Fruit fly (Drosophila melanogaster) whole organism, prepupa: ENCODE data around the gene CG44000.

ENCODE experiments used
- Blimp-1 ChIP-seq: fragments of 200-800 bp; sonication (Bioruptor generic); optimal IDR thresholded peaks from 3 replicates; lab custom pipeline; 2017; ENCODE audit warnings: missing biosample characterization, missing genetic modification characterization, mild to moderate bottlenecking, moderate library complexity, missing genetic modification reagents
- CG11762 ChIP-seq: fragments of 200-800 bp; sonication (Bioruptor generic); optimal IDR thresholded peaks from 3 replicates; lab custom pipeline; 2016; ENCODE audit warnings: missing biosample characterization, missing genetic modification characterization; ENCODE audit not compliant: insufficient read depth
- CG11902 ChIP-seq: fragments of 200-800 bp; sonication (Bioruptor generic); optimal IDR thresholded peaks from 3 replicates; lab custom pipeline; 2016; ENCODE audit warnings: missing biosample characterization, missing genetic modification characterization
- CG15336 ChIP-seq: fragments of 200-800 bp; sonication (Bioruptor generic); IDR thresholded peaks from 2 replicates; pipeline ENCODE4 v1.3.6; 2022; ENCODE audit warnings: missing biosample characterization, missing genetic modification characterization
- CG1621 ChIP-seq: fragments of 200-800 bp; sonication (Bioruptor generic); optimal IDR thresholded peaks from 3 replicates; lab custom pipeline; 2018; ENCODE audit warnings: missing biosample characterization, mild to moderate bottlenecking, missing genetic modification characterization
- CG16779 ChIP-seq: fragments of 200-800 bp; sonication (Bioruptor generic); optimal IDR thresholded peaks from 3 replicates; lab custom pipeline; 2017; ENCODE audit warnings: missing biosample characterization, mild to moderate bottlenecking, missing genetic modification characterization
- CG32006 ChIP-seq: fragments of 200-800 bp; sonication (Bioruptor generic); optimal IDR thresholded peaks from 3 replicates; lab custom pipeline; 2017; ENCODE audit warnings: missing biosample characterization, mild to moderate bottlenecking, missing genetic modification characterization
- CG34406 ChIP-seq: fragments of 200-800 bp; sonication (Bioruptor generic); optimal IDR thresholded peaks from 3 replicates; lab custom pipeline; 2016; ENCODE audit warnings: missing biosample characterization, missing genetic modification characterization
- CG3919 ChIP-seq: fragments of 200-800 bp; sonication (Bioruptor generic); optimal IDR thresholded peaks from 3 replicates; lab custom pipeline; 2016; ENCODE audit warnings: missing biosample characterization, missing genetic modification characterization
- CG6163 ChIP-seq: fragments of 200-800 bp; sonication (Bioruptor generic); IDR thresholded peaks from 3 replicates; pipeline ENCODE4 v1.3.6; 2022; ENCODE audit warnings: missing biosample characterization, missing genetic modification characterization
- CG6276 ChIP-seq: fragments of 200-800 bp; sonication (Bioruptor generic); optimal IDR thresholded peaks from 2 replicates; lab custom pipeline; 2017; ENCODE audit warnings: missing biosample characterization, mild to moderate bottlenecking, missing genetic modification characterization
- CG6792 ChIP-seq: fragments of 200-800 bp; sonication (Bioruptor generic); optimal IDR thresholded peaks from 3 replicates; lab custom pipeline; 2016; ENCODE audit warnings: missing biosample characterization, missing genetic modification characterization
- CG6808 ChIP-seq: fragments of 200-800 bp; sonication (Bioruptor generic); optimal IDR thresholded peaks from 3 replicates; lab custom pipeline; 2017; ENCODE audit warnings: missing biosample characterization, missing genetic modification characterization, mild to moderate bottlenecking, moderate library complexity, missing genetic modification reagents
- CG8632 ChIP-seq: fragments of 200-800 bp; sonication (Bioruptor generic); optimal IDR thresholded peaks from 3 replicates; lab custom pipeline; 2016; ENCODE audit warnings: missing biosample characterization, missing genetic modification characterization
- CG9139 ChIP-seq: fragments of 200-800 bp; sonication (Bioruptor generic); optimal IDR thresholded peaks from 3 replicates; lab custom pipeline; 2017; ENCODE audit warnings: missing biosample characterization, mild to moderate bottlenecking, missing genetic modification characterization
- Eip75B ChIP-seq: fragments of 200-800 bp; sonication (Bioruptor generic); optimal IDR thresholded peaks from 3 replicates; lab custom pipeline; 2016; ENCODE audit warnings: missing biosample characterization, missing genetic modification characterization
- Eip78C ChIP-seq: fragments of 200-800 bp; sonication (Bioruptor generic); peaks from one replicate; lab custom pipeline; 2016; ENCODE audit warnings: missing biosample characterization, missing genetic modification characterization
- Eip93F ChIP-seq: fragments of 200-800 bp; sonication (Bioruptor generic); optimal IDR thresholded peaks from 2 replicates; lab custom pipeline; 2016; ENCODE audit warnings: missing biosample characterization, mild to moderate bottlenecking, missing genetic modification characterization
- Ets21C ChIP-seq: fragments of 200-800 bp; sonication (Bioruptor generic); optimal IDR thresholded peaks from 3 replicates; lab custom pipeline; 2016; ENCODE audit warnings: missing biosample characterization, missing genetic modification characterization
- Ets96B ChIP-seq: fragments of 200-800 bp; optimal IDR thresholded peaks from 2 replicates; lab custom pipeline; 2019; ENCODE audit warnings: missing biosample characterization, mild to moderate bottlenecking, missing genetic modification characterization, moderate library complexity
- Gug ChIP-seq: fragments of 200-800 bp; sonication (Bioruptor generic); IDR thresholded peaks from 2 replicates; pipeline ENCODE4 v1.3.6; 2022; ENCODE audit warnings: missing biosample characterization, missing genetic modification characterization
- Hr38 ChIP-seq: sonication (Bioruptor generic); optimal IDR thresholded peaks from 2 replicates; lab custom pipeline; 2016; ENCODE audit warnings: missing biosample characterization, missing genetic modification characterization
- Hr39 ChIP-seq: fragments of 200-800 bp; sonication (Bioruptor generic); optimal IDR thresholded peaks from 2 replicates; lab custom pipeline; 2016; ENCODE audit warnings: missing biosample characterization, missing genetic modification characterization
- Hr4 ChIP-seq: fragments of 200-800 bp; sonication (Bioruptor generic); optimal IDR thresholded peaks from 3 replicates; lab custom pipeline; 2016; ENCODE audit warnings: missing biosample characterization, missing genetic modification characterization
- Lpt ChIP-seq: fragments of 200-800 bp; sonication (Bioruptor generic); optimal IDR thresholded peaks from 3 replicates; lab custom pipeline; 2016; ENCODE audit warnings: missing biosample characterization, missing genetic modification characterization
- Met ChIP-seq: fragments of 200-800 bp; sonication (Bioruptor generic); optimal IDR thresholded peaks from 3 replicates; lab custom pipeline; 2016; ENCODE audit warnings: missing biosample characterization, missing genetic modification characterization
- OdsH ChIP-seq: fragments of 200-800 bp; sonication (Bioruptor generic); optimal IDR thresholded peaks from 3 replicates; lab custom pipeline; 2016; ENCODE audit warnings: missing biosample characterization, missing genetic modification characterization
- Smox ChIP-seq: fragments of 200-800 bp; sonication (Bioruptor generic); optimal IDR thresholded peaks from 3 replicates; lab custom pipeline; 2016; ENCODE audit warnings: missing biosample characterization, missing genetic modification characterization
- Sox102F ChIP-seq: fragments of 200-800 bp; sonication (Bioruptor generic); optimal IDR thresholded peaks from 2 replicates; lab custom pipeline; 2016; ENCODE audit warnings: missing biosample characterization, mild to moderate bottlenecking, missing genetic modification characterization
- Sox14 ChIP-seq: fragments of 200-800 bp; sonication (Bioruptor generic); optimal IDR thresholded peaks from 3 replicates; lab custom pipeline; 2016; ENCODE audit warnings: missing biosample characterization, missing genetic modification characterization
- Sox15 ChIP-seq: fragments of 200-800 bp; sonication (Bioruptor generic); optimal IDR thresholded peaks from 3 replicates; lab custom pipeline; 2016; ENCODE audit warnings: missing biosample characterization, missing genetic modification characterization
- achi ChIP-seq: fragments of 200-800 bp; sonication (Bioruptor generic); optimal IDR thresholded peaks from 3 replicates; lab custom pipeline; 2016; ENCODE audit warnings: missing biosample characterization, missing genetic modification characterization
- acj6 ChIP-seq: fragments of 200-800 bp; sonication (Bioruptor generic); optimal IDR thresholded peaks from 3 replicates; lab custom pipeline; 2016; ENCODE audit warnings: missing biosample characterization, missing genetic modification characterization
- cyc ChIP-seq: fragments of 200-800 bp; sonication (Bioruptor generic); optimal IDR thresholded peaks from 3 replicates; lab custom pipeline; 2016; ENCODE audit warnings: missing biosample characterization, missing genetic modification characterization
- dsx ChIP-seq: fragments of 200-800 bp; optimal IDR thresholded peaks from 3 replicates; lab custom pipeline; 2019; ENCODE audit warnings: missing biosample characterization, mild to moderate bottlenecking, missing genetic modification characterization, moderate library complexity; ENCODE audit not compliant: poor library complexity, severe bottlenecking
- eg ChIP-seq: fragments of 200-800 bp; sonication (Bioruptor generic); IDR thresholded peaks from 3 replicates; pipeline ENCODE4 v1.3.6; 2022; ENCODE audit warnings: missing biosample characterization, missing genetic modification characterization
- esn ChIP-seq: fragments of 200-800 bp; sonication (Bioruptor generic); optimal IDR thresholded peaks from 2 replicates; lab custom pipeline; 2016; ENCODE audit warnings: missing biosample characterization, mild to moderate bottlenecking, missing genetic modification characterization, moderate library complexity
- fd59A ChIP-seq: fragments of 200-800 bp; sonication (Bioruptor generic); optimal IDR thresholded peaks from 2 replicates; lab custom pipeline; 2017; ENCODE audit warnings: missing biosample characterization, mild to moderate bottlenecking, missing genetic modification characterization, missing genetic modification reagents
- fd85E ChIP-seq: fragments of 200-800 bp; sonication (Bioruptor generic); optimal IDR thresholded peaks from 3 replicates; lab custom pipeline; 2016; ENCODE audit warnings: missing biosample characterization, missing genetic modification characterization
- fkh ChIP-seq: fragments of 200-800 bp; sonication (Bioruptor generic); optimal IDR thresholded peaks from 3 replicates; lab custom pipeline; 2017; ENCODE audit warnings: missing biosample characterization, mild to moderate bottlenecking, missing genetic modification characterization, moderate library complexity
- lz ChIP-seq: fragments of 200-800 bp; sonication (Bioruptor generic); optimal IDR thresholded peaks from 3 replicates; lab custom pipeline; 2016; ENCODE audit warnings: missing biosample characterization, missing genetic modification characterization
- pdm3 ChIP-seq: fragments of 200-800 bp; sonication (Bioruptor generic); optimal IDR thresholded peaks from 3 replicates; lab custom pipeline; 2016; ENCODE audit warnings: missing biosample characterization, missing genetic modification characterization
- salr ChIP-seq, 2 experiments: fragments of 200-800 bp; sonication (Bioruptor generic); optimal IDR thresholded peaks; 3 replicates each; lab custom pipeline; 2016 to 2018; ENCODE audit warnings: missing biosample characterization in 2 of 2, missing genetic modification characterization in 2 of 2, mild to moderate bottlenecking in 1 of 2
- spab ChIP-seq: fragments of 200-800 bp; sonication (Bioruptor generic); optimal IDR thresholded peaks from 2 replicates; lab custom pipeline; 2017; ENCODE audit warnings: missing biosample characterization, mild to moderate bottlenecking, missing genetic modification characterization, missing genetic modification reagents
- ss ChIP-seq, 2 experiments: fragments of 200-800 bp; sonication (Bioruptor generic); optimal IDR thresholded peaks; 2 replicates in 1 of 2; 3 replicates in 1 of 2; lab custom pipeline; 2017 to 2018; ENCODE audit warnings: mild to moderate bottlenecking in 2 of 2, missing biosample characterization in 2 of 2, missing genetic modification characterization in 2 of 2, moderate library complexity in 1 of 2
- topi ChIP-seq: fragments of 200-800 bp; sonication (Bioruptor generic); optimal IDR thresholded peaks from 3 replicates; lab custom pipeline; 2016; ENCODE audit warnings: missing biosample characterization, missing genetic modification characterization
- vri ChIP-seq: fragments of 200-800 bp; sonication (Bioruptor generic); optimal IDR thresholded peaks from 3 replicates; lab custom pipeline; 2016; ENCODE audit warnings: missing biosample characterization, mild to moderate bottlenecking, missing genetic modification characterization

Gene CG44000

DNA sequence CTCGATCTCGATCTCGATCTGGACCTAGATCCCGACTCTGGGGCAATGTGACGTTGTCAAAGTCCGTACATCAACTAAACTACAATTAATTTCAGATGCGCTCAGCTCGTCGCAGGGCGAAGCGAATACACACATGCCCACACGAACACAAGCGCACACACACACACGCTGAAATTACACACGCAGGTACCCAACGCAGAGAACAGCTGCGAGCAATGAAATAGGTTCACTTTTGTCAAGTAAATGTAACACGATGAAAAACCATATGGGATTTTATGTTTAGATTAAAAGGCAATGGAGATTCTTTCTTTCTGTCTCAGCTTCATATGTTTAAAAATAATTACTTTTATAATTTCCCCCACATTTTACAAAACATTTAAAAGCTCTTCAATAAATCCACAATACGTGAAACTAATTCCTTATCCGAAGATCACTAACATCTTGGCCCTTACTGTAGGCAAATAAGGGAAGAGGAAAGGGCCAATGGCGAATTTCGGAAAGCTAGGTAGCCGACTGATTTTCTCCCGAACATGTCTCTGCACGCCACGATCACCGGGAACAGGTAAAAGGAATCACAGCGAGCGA, 42.7 kb upstream of the CG44000 start (continued):
- TF ChIP-seq CG6808 (peak; percentile 91), Lpt (GFP tag; lab: Kevin White, UChicago) (peak; percentile 46), lz (GFP tag; lab: Kevin White, UChicago) (peak; percentile 92), Smox (GFP tag; lab: Kevin White, UChicago) (peak; percentile 86), acj6 (GFP tag; lab: Kevin White, UChicago) (peak; percentile 84), CG11762 (GFP tag; lab: Kevin White, UChicago) (peak; percentile 72), ss (GFP tag; optimal IDR thresholded peaks at IDR 0.05; lab: Kevin White, UChicago) (peak; percentile 89 to 95), CG15336 (GFP tag; lab: Robert Waterston, UW) (peak; percentile 87), Ets96B (tag; lab: Kevin White, UChicago) (peak; percentile 87), CG16779 (peak; percentile 67), Hr4 (GFP tag; lab: Kevin White, UChicago) (peak; percentile 73), CG9139 (GFP tag; lab: Kevin White, UChicago) (peak; percentile 77), CG32006 (peak; percentile 70), esn (GFP tag; lab: Kevin White, UChicago) (peak; percentile 94), Sox14 (peak; percentile 85), Met (peak; percentile 85), Eip78C (GFP tag; lab: Kevin White, UChicago) (peak; percentile 96), fkh (GFP tag; lab: Kevin White, UChicago) (peak; percentile 69), eg (GFP tag; lab: Robert Waterston, UW) (peak; percentile 69), Hr39 (GFP tag; lab: Kevin White, UChicago) (peak; percentile 79), pdm3 (GFP tag; lab: Kevin White, UChicago) (peak; percentile 88), CG8632 (peak; percentile 79), cyc (peak; percentile 75), salr (GFP tag; optimal IDR thresholded peaks at IDR 0.05; lab: Kevin White, UChicago) (peak; percentile 70 to 82), CG1621 (tag; lab: Kevin White, UChicago) (peak; percentile 64), Sox102F (GFP tag; lab: Kevin White, UChicago) (peak; percentile 86), dsx (GFP tag; lab: Kevin White, UChicago) (peak; percentile 83), CG11902 (peak; percentile 67), achi (peak; percentile 73), Gug (GFP tag; lab: Robert Waterston, UW) (peak; percentile 75), vri (GFP tag; lab: Kevin White, UChicago) (peak; percentile 88), fd59A (GFP tag; lab: Kevin White, UChicago) (peak; percentile 88), fd85E (peak; percentile 60)

DNA sequence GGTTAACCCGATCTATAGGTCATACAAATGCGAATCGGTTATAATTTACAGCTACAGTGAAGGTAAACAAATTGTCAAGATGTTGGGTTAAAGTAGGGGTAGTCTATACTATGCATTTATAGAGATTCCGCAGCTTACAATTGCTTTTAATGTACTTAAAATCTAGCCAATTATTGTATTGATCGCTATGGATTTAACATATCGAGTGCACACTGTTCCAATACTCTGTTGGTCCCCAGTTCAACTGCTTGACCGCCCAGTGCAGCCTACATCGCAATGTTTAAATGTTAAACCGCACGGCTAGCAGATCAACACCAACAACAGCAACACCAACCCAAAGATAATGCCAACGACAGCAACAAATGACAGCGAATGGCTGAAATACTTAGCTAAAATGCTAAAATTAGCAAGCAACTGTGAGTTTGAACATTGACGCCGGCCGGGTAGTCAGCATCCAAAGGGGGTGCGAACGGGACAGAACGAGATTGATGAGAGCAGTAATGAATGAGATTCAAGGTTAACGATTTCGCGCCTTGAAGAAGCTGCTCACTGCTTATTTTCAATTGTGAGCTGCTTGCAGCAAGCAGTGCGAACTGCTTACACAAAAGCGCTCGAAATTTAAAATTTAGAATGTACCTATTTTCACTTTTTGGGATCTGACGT, 42.0 kb upstream of the CG44000 start:
- TF ChIP-seq Ets21C (GFP tag; lab: Kevin White, UChicago) (no peak), Eip75B (GFP tag; lab: Kevin White, UChicago) (no peak), CG6792 (GFP tag; lab: Kevin White, UChicago) (no peak), CG3919 (GFP tag; lab: Kevin White, UChicago) (no peak), CG6276 (no peak), dsx (GFP tag; lab: Kevin White, UChicago) (peak; percentile 57), lz (GFP tag; lab: Kevin White, UChicago) (no peak), Blimp-1 (no peak), CG16779 (no peak), CG6163 (GFP tag; lab: Robert Waterston, UW) (peak; percentile 65), fkh (GFP tag; lab: Kevin White, UChicago) (no peak), Hr4 (GFP tag; lab: Kevin White, UChicago) (peak; percentile 2), CG15336 (GFP tag; lab: Robert Waterston, UW) (peak; percentile 7; the same call in 1 of the 2 replicates), topi (GFP tag; lab: Kevin White, UChicago) (no peak), Hr38 (GFP tag; lab: Kevin White, UChicago) (no peak), Gug (GFP tag; lab: Robert Waterston, UW) (peak; percentile 49; the same call in 1 of the 2 replicates), esn (GFP tag; lab: Kevin White, UChicago) (no peak), Sox15 (GFP tag; lab: Kevin White, UChicago) (no peak), CG11902 (no peak), Eip93F (GFP tag; lab: Kevin White, UChicago) (no peak), Hr39 (GFP tag; lab: Kevin White, UChicago) (no peak), CG32006 (no peak), acj6 (GFP tag; lab: Kevin White, UChicago) (no peak), CG34406 (no peak), OdsH (GFP tag; lab: Kevin White, UChicago) (peak; percentile 9), spab (no peak), Sox102F (GFP tag; lab: Kevin White, UChicago) (no peak), CG11762 (GFP tag; lab: Kevin White, UChicago) (no peak)
